Fruit fly (Drosophila melanogaster) whole organism, embryonic: Measurements from ENCODE around the gene CG1943.

Experiments
- ATbp ChIP-seq: fragments of 200-800 bp; sonication (Bioruptor generic); optimal IDR thresholded peaks from 2 replicates; lab custom pipeline; 2017; ENCODE audit warnings: missing biosample characterization, mild to moderate bottlenecking, missing genetic modification characterization, missing genetic modification reagents
- Aef1 ChIP-seq: fragments of 200-800 bp; sonication (Bioruptor generic); IDR thresholded peaks from 3 replicates; pipeline ENCODE4 v1.3.6; 2022; ENCODE audit warnings: missing biosample characterization, missing genetic modification characterization
- BEAF-32 ChIP-seq: fragments of 200-800 bp; sonication (Bioruptor generic); optimal IDR thresholded peaks from 3 replicates; lab custom pipeline; 2017; ENCODE audit warnings: missing biosample characterization, missing genetic modification characterization, mild to moderate bottlenecking, moderate library complexity, missing genetic modification reagents
- Bteb2 ChIP-seq: fragments of 200-800 bp; sonication (Bioruptor generic); optimal IDR thresholded peaks from 2 replicates; lab custom pipeline; 2016; ENCODE audit warnings: missing biosample characterization, missing genetic modification characterization
- CG12391 ChIP-seq: fragments of 200-800 bp; sonication (Bioruptor generic); optimal IDR thresholded peaks from 3 replicates; lab custom pipeline; 2018; ENCODE audit warnings: missing biosample characterization, mild to moderate bottlenecking, missing genetic modification characterization, moderate library complexity
- CG13775 ChIP-seq: fragments of 200-800 bp; sonication (Bioruptor generic); optimal IDR thresholded peaks from 3 replicates; lab custom pipeline; 2017; ENCODE audit warnings: missing biosample characterization, mild to moderate bottlenecking, missing genetic modification characterization
- CG1647 ChIP-seq: fragments of 200-800 bp; sonication (Bioruptor generic); optimal IDR thresholded peaks from 3 replicates; lab custom pipeline; 2016; ENCODE audit warnings: missing biosample characterization, missing genetic modification characterization
- CG16813 ChIP-seq: fragments of 200-800 bp; sonication (Bioruptor generic); IDR thresholded peaks from 3 replicates; pipeline ENCODE4 v1.3.6; 2022; ENCODE audit warnings: missing biosample characterization, missing genetic modification characterization; ENCODE audit not compliant: partially characterized antibody
- CG18476 ChIP-seq: fragments of 200-800 bp; sonication (Bioruptor generic); optimal IDR thresholded peaks from 2 replicates; lab custom pipeline; 2016; ENCODE audit warnings: missing biosample characterization, mild to moderate bottlenecking, missing genetic modification characterization
- CG30403 ChIP-seq: fragments of 200-800 bp; sonication (Bioruptor generic); optimal IDR thresholded peaks from 3 replicates; lab custom pipeline; 2016; ENCODE audit warnings: missing biosample characterization, missing genetic modification characterization
- CG31388 ChIP-seq: fragments of 200-800 bp; sonication (Bioruptor generic); optimal IDR thresholded peaks from 2 replicates; lab custom pipeline; 2016; ENCODE audit warnings: missing biosample characterization, missing genetic modification characterization
- CG3407 ChIP-seq: fragments of 200-800 bp; sonication (Bioruptor generic); optimal IDR thresholded peaks from 2 replicates; lab custom pipeline; 2018; ENCODE audit warnings: missing biosample characterization, mild to moderate bottlenecking, missing genetic modification characterization
- CG3995 ChIP-seq: fragments of 200-800 bp; sonication (Bioruptor generic); optimal IDR thresholded peaks from 3 replicates; lab custom pipeline; 2016; ENCODE audit warnings: missing biosample characterization, missing genetic modification characterization
- CG8290 ChIP-seq, 3 experiments: fragments of 200-800 bp; sonication (Bioruptor generic); optimal IDR thresholded peaks; 2 replicates each; lab custom pipeline; 2016 to 2019; ENCODE audit warnings: missing biosample characterization in 3 of 3, missing genetic modification characterization in 3 of 3, mild to moderate bottlenecking in 2 of 3, moderate library complexity in 1 of 3
- CG9876 ChIP-seq: fragments of 200-800 bp; sonication (Bioruptor generic); optimal IDR thresholded peaks from 2 replicates; lab custom pipeline; 2016; ENCODE audit warnings: missing biosample characterization, missing genetic modification characterization
- Dref ChIP-seq: fragments of 200-800 bp; sonication (Bioruptor generic); IDR thresholded peaks from 2 replicates; pipeline ENCODE4 v1.3.6; 2022; ENCODE audit warnings: missing biosample characterization, missing genetic modification characterization
- H15 ChIP-seq: fragments of 200-800 bp; sonication (Bioruptor generic); IDR thresholded peaks from 3 replicates; pipeline ENCODE4 v1.3.6; 2022; ENCODE audit warnings: missing biosample characterization, missing genetic modification characterization
- Hr39 ChIP-seq: fragments of >200 bp; optimal IDR thresholded peaks from 2 replicates; lab custom pipeline; 2017
- Med ChIP-seq: fragments of 200-800 bp; sonication (Bioruptor generic); peaks from one replicate; lab custom pipeline; 2016; ENCODE audit warnings: missing biosample characterization, missing genetic modification characterization, mild to moderate bottlenecking, inconsistent platforms, moderate library complexity
- Nf-YC ChIP-seq: fragments of 200-800 bp; optimal IDR thresholded peaks from 3 replicates; lab custom pipeline; 2019; ENCODE audit warnings: missing biosample characterization, mild to moderate bottlenecking, missing genetic modification characterization, moderate library complexity
- Vsx1 ChIP-seq: fragments of 200-800 bp; sonication (Bioruptor generic); optimal IDR thresholded peaks from 2 replicates; lab custom pipeline; 2017; ENCODE audit warnings: missing biosample characterization, mild to moderate bottlenecking, missing genetic modification characterization, missing genetic modification reagents
- ara ChIP-seq: fragments of 200-800 bp; sonication (Bioruptor generic); IDR thresholded peaks from 2 replicates; pipeline ENCODE4 v1.3.6; 2022; ENCODE audit warnings: missing biosample characterization, missing genetic modification characterization
- bigmax ChIP-seq: fragments of 200-800 bp; sonication (Bioruptor generic); optimal IDR thresholded peaks from 2 replicates; lab custom pipeline; 2018; ENCODE audit warnings: missing biosample characterization, mild to moderate bottlenecking, missing genetic modification characterization
- dm ChIP-seq: fragments of 200-800 bp; sonication (Bioruptor generic); optimal IDR thresholded peaks from 3 replicates; lab custom pipeline; 2016; ENCODE audit warnings: missing biosample characterization, missing genetic modification characterization
- ewg ChIP-seq: fragments of 200-800 bp; sonication (Bioruptor generic); optimal IDR thresholded peaks from 3 replicates; lab custom pipeline; 2017; ENCODE audit warnings: mild to moderate bottlenecking, missing biosample characterization, missing genetic modification reagents, missing genetic modification characterization
- gro ChIP-seq: fragments of 200-800 bp; sonication (Bioruptor generic); optimal IDR thresholded peaks from 2 replicates; lab custom pipeline; 2016; ENCODE audit warnings: missing biosample characterization, missing genetic modification characterization
- hth ChIP-seq: fragments of >200 bp; optimal IDR thresholded peaks from 2 replicates; lab custom pipeline; 2017; ENCODE audit warnings: inconsistent platforms
- lbe ChIP-seq: fragments of 200-800 bp; sonication (Bioruptor generic); optimal IDR thresholded peaks from 2 replicates; lab custom pipeline; 2016; ENCODE audit warnings: missing biosample characterization, mild to moderate bottlenecking, missing genetic modification characterization
- nau ChIP-seq: fragments of 200-800 bp; sonication (Bioruptor generic); optimal IDR thresholded peaks from 3 replicates; lab custom pipeline; 2017; ENCODE audit warnings: missing biosample characterization, mild to moderate bottlenecking, missing genetic modification characterization, missing genetic modification reagents
- row ChIP-seq: fragments of 200-800 bp; sonication (Bioruptor generic); IDR thresholded peaks from 3 replicates; pipeline ENCODE4 v1.3.6; 2022; ENCODE audit warnings: missing biosample characterization, missing genetic modification characterization
- sc ChIP-seq, 3 experiments: fragments of >200 bp in 2 of 3; fragments of 200-800 bp in 1 of 3; sonication (Bioruptor generic) in 1 of 3; optimal IDR thresholded peaks; 2 replicates in 2 of 3; 3 replicates in 1 of 3; lab custom pipeline; 2017; ENCODE audit warnings: mild to moderate bottlenecking in 1 of 3, missing biosample characterization in 1 of 3, missing genetic modification characterization in 1 of 3, missing genetic modification reagents in 1 of 3
- sug ChIP-seq: fragments of 200-800 bp; optimal IDR thresholded peaks from 2 replicates; lab custom pipeline; 2019; ENCODE audit warnings: missing biosample characterization, mild to moderate bottlenecking, missing genetic modification characterization, moderate library complexity
- tx ChIP-seq: fragments of 200-800 bp; sonication (Bioruptor generic); optimal IDR thresholded peaks from 2 replicates; lab custom pipeline; 2016; ENCODE audit warnings: missing biosample characterization, missing genetic modification characterization
- wek ChIP-seq: fragments of 200-800 bp; sonication (Bioruptor generic); optimal IDR thresholded peaks from 3 replicates; lab custom pipeline; 2018; ENCODE audit warnings: missing biosample characterization, mild to moderate bottlenecking, missing genetic modification characterization, moderate library complexity
- zen2 ChIP-seq: fragments of 200-800 bp; sonication (Bioruptor generic); IDR thresholded peaks from 3 replicates; pipeline ENCODE4 v1.3.6; 2022; ENCODE audit warnings: missing biosample characterization, missing genetic modification characterization; ENCODE audit not compliant: partially characterized antibody
- zfh2 ChIP-seq: fragments of 200-800 bp; sonication (Bioruptor generic); optimal IDR thresholded peaks from 2 replicates; lab custom pipeline; 2016; ENCODE audit warnings: missing biosample characterization, missing genetic modification characterization

CG1943 gene

DNA sequence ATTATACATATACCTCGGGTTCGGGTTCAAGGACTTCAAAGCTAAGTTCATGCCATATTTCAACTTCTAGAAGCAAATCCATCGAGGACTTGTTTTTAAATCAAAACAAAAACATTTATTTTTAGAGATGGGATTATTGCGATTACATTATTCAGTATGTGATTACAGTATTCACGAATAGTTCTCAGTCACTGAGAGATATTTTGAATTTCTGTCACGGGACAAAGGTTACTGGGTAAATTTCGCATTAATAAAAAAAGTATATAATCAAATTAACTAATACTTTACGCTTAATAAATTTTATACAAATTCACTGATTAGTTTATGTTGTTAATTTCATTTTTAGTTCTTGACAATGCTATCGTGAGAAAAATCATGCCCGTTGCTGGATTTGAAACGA is 18.9 kb downstream of the CG1943 start (continued):
- no peak for TF ChIP-seq ewg (GFP tag; lab: Kevin White, UChicago)
- TF ChIP-seq Aef1 (GFP tag; lab: Robert Waterston, UW): no peak
- no peak for TF ChIP-seq Nf-YC (tag; lab: Kevin White, UChicago)
- no peak for TF ChIP-seq nau (GFP tag; lab: Kevin White, UChicago)
- peak; percentile 47 for TF ChIP-seq CG12391
- TF ChIP-seq lbe (GFP tag; lab: Kevin White, UChicago): no peak
- TF ChIP-seq CG18476 (GFP tag; lab: Kevin White, UChicago): no peak
- TF ChIP-seq CG13775: no peak
- TF ChIP-seq CG30403 (GFP tag; lab: Kevin White, UChicago): peak; percentile 25
- TF ChIP-seq CG9876 (GFP tag; lab: Kevin White, UChicago): no peak
- TF ChIP-seq Hr39 (lab: Kevin White, UChicago): no peak
- TF ChIP-seq tx (GFP tag; lab: Kevin White, UChicago): no peak
- TF ChIP-seq CG31388 (GFP tag; lab: Kevin White, UChicago): no peak
- TF ChIP-seq CG16813 (GFP tag; lab: Robert Waterston, UW): no peak
- TF ChIP-seq H15 (GFP tag; lab: Robert Waterston, UW): peak; percentile 50; the same call in 1 of the 3 replicates
- no peak for TF ChIP-seq sc (optimal IDR thresholded peaks at IDR 0.05; lab: Kevin White, UChicago)
- TF ChIP-seq sc (GFP tag; optimal IDR thresholded peaks at IDR 0.05; lab: Kevin White, UChicago): no peak
- TF ChIP-seq CG1647 (GFP tag; lab: Kevin White, UChicago): no peak
- TF ChIP-seq CG8290 (GFP tag; optimal IDR thresholded peaks at IDR 0.05; lab: Kevin White, UChicago): no peak
- no peak for TF ChIP-seq CG8290 (tag; optimal IDR thresholded peaks at IDR 0.05; lab: Kevin White, UChicago)
- TF ChIP-seq Bteb2 (GFP tag; lab: Kevin White, UChicago): no peak
- peak; percentile 60 for TF ChIP-seq Dref (GFP tag; lab: Robert Waterston, UW)
- no peak for TF ChIP-seq ATbp (GFP tag; lab: Kevin White, UChicago)
- no peak for TF ChIP-seq gro (GFP tag; lab: Kevin White, UChicago)

DNA sequence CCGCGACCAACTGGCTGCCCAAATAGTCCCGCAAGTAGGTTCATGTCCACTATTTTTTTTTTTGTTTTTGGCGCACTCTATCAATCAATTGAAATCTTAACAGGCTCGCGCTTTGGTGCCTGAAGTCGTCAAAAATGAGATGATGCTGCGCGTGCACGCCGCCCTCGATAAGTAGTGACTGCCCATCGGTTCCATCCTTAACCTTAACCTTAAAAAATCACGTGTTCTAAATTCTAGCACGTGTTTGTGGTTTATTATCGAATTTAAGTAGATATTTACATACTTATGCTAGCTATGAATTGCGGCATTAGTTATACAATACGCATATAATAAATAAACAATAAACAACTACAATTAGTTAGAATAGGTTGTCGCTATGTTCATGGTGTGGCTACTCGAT is 19.7 kb downstream of the CG1943 start:
- no peak for TF ChIP-seq wek
- peak; percentile 6 for TF ChIP-seq BEAF-32 (GFP tag; lab: Kevin White, UChicago)
- peak; percentile 74 for TF ChIP-seq dm (GFP tag; lab: Kevin White, UChicago)
- peak; percentile 15 for TF ChIP-seq Med (GFP tag; lab: Kevin White, UChicago)
- TF ChIP-seq Hr39 (lab: Kevin White, UChicago): no peak
- TF ChIP-seq Vsx1 (GFP tag; lab: Kevin White, UChicago): no peak
- no peak for TF ChIP-seq zfh2 (GFP tag; lab: Kevin White, UChicago)
- TF ChIP-seq CG3995 (GFP tag; lab: Kevin White, UChicago): peak; percentile 90
- 0 out of 3 replicates have a peak, but pooled peaks have one; percentile 33 for TF ChIP-seq zen2 (GFP tag; lab: Robert Waterston, UW)
- 0 out of 2 replicates have a peak, but pooled peaks have one; percentile 38 for TF ChIP-seq ara
- no peak for TF ChIP-seq hth (lab: Kevin White, UChicago)
- 0 out of 3 replicates have a peak, but pooled peaks have one; percentile 18 for TF ChIP-seq row
- no peak for TF ChIP-seq CG3407 (GFP tag; lab: Kevin White, UChicago)
- TF ChIP-seq bigmax (GFP tag; lab: Kevin White, UChicago): peak; percentile 84
- no peak for TF ChIP-seq sug (tag; lab: Kevin White, UChicago)
- TF ChIP-seq, all 482 proteins: peak for 8
